Fruit fly (Drosophila melanogaster) S2 (cell line): ENCODE measurements around the gene rasp.

Source experiments
- CG8478 ChIP-seq: fragments of >200 bp; optimal IDR thresholded peaks from 2 replicates; lab custom pipeline; 2018
- CTCF ChIP-seq, 2 experiments: fragments of >200 bp; optimal IDR thresholded peaks; 2 replicates each; lab custom pipeline; 2018

- no peak for TF ChIP-seq CG8478 (lab: Kevin White, UChicago)
- no peak for TF ChIP-seq CTCF (optimal IDR thresholded peaks at IDR 0.05; lab: Kevin White, UChicago)
These were observed 18.5 kb upstream of the rasp start, which contains the start of the genes CG11537 and Alg2 for dm6 chr3L:3143383-3143962.
